Worm (Caenorhabditis elegans) whole organism, early embryonic: ENCODE measurements around the gene T27A10.5.

ENCODE experiments used
- F13C5.2 ChIP-seq: sonication (generic microtip); optimal IDR thresholded peaks from 2 replicates; lab custom pipeline; 2017; ENCODE audit warnings: mild to moderate bottlenecking, missing genetic modification characterization, inconsistent platforms, missing compliant biosample characterization
- ama-1 ChIP-seq: fragments of 150-350 bp; optimal IDR thresholded peaks from 2 replicates; lab custom pipeline; 2014
- ets-7 ChIP-seq: sonication (generic microtip); optimal IDR thresholded peaks from 2 replicates; lab custom pipeline; 2016; ENCODE audit warnings: missing genotype, missing genetic modification characterization, missing compliant biosample characterization
- hmbx-1 ChIP-seq: sonication (generic microtip); optimal IDR thresholded peaks from 2 replicates; lab custom pipeline; 2016; ENCODE audit warnings: mild to moderate bottlenecking, missing genetic modification characterization, missing compliant biosample characterization
- pes-1 ChIP-seq: fragments of 200-800 bp; sonication (Bioruptor generic); IDR thresholded peaks from 2 replicates; pipeline ENCODE4 v1.3.6; 2022; ENCODE audit warnings: missing genetic modification reagents, missing genetic modification characterization, missing compliant biosample characterization
- scrt-1 ChIP-seq: fragments of 200-800 bp; sonication (Bioruptor generic); IDR thresholded peaks from 2 replicates; pipeline ENCODE4 v1.3.6; 2022; ENCODE audit warnings: missing genetic modification characterization, missing compliant biosample characterization

DNA sequence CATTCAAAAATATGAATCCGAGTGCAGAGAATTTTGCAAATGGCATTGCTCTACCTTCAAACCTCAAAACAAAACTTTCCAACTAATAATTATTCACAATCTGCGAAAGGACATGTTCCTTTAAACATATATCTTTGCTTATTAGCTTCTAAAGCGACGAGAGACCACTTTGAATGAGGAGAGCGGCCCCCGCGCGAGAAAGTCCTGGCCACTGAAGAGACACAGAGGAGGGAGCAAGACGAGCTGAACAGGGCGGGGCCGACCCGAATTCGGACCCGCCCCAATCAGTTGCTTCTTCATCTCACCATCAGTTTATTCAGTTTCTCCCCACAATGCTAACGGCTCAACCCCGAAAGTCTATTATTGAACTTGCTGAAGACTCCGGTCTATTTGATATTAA lies 12.2 kb upstream of the T27A10.5 start, which contains the start of gene T27A10.2:
- TF ChIP-seq ama-1 (lab: Kevin White, UChicago) (no peak), ets-7 (tag; lab: Kevin White, UChicago) (no peak), pes-1 (no peak), hmbx-1 (no peak), F13C5.2 (tag; lab: Kevin White, UChicago) (no peak), scrt-1 (GFP tag; lab: Robert Waterston, UW) (no peak)
